Worm (Caenorhabditis elegans): ENCODE data around the gene F52C6.3.

F52C6.3 gene

DNA sequence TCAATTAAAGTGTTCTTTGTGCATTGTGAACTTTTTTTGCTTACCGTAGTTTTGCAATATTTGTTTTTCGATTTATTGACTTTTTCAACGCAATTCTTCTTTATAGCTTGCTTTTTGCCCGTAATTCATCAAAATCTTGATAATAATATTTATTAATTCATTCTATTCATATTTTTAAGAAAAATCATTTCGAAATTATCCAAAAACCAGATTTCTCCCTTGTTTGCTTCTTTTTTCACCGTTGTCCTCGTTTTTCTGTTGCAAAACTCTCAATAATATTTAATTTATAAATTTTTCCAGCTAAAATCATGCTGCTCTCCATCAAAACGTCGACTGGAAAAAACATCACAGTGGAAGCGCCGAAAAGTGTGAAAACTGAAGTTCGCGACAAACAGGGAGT is at the start of gene F52C6.3:
TSS of gene F52C6.3 (plus strand) at position 301 of the 400 bp plus-strand sequence.
- no peak for TF ChIP-seq snpc-4 (tag; optimal IDR thresholded peaks at IDR 0.05)
- TF ChIP-seq dsc-1 (tag; optimal IDR thresholded peaks at IDR 0.05): no peak
- TF ChIP-seq jun-1 (tag; optimal IDR thresholded peaks at IDR 0.05): no peak
- TF ChIP-seq ceh-90 (tag; optimal IDR thresholded peaks at IDR 0.05): no peak
- no peak for TF ChIP-seq nhr-20 (tag; optimal IDR thresholded peaks at IDR 0.05)
- no peak for TF ChIP-seq ceh-63 (GFP tag; optimal IDR thresholded peaks at IDR 0.05)

DNA sequence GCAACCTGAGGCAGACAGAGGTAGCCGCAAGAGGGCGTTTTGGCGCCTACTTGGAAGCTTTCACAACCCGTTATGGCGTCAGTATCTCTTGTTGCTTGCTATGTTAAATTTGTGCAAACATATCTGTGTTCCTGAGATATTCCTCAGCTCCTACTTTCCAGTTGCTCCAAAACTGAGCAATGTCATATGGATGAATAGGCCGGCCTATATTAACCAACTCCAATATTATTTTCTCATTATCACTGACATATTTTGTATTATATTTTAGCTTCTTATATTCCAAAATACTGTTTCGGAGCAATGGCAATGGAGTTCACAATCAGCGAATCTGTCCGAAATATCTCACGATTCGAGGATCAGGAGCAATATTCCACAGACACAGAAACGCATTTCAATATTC is 48.9 kb upstream of the F52C6.3 start, which contains the start of gene math-13:
TSS of gene math-13 (plus strand) at position 301 of the 400 bp plus-strand sequence.
- TF ChIP-seq sox-4 (tag; optimal IDR thresholded peaks at IDR 0.05) (no peak), aly-2 (tag; optimal IDR thresholded peaks at IDR 0.05) (no peak), lin-15B (tag; optimal IDR thresholded peaks at IDR 0.05) (no peak), skn-1 (tag; optimal IDR thresholded peaks at IDR 0.05) (no peak), rnt-1 (tag; optimal IDR thresholded peaks at IDR 0.05) (no peak)

DNA sequence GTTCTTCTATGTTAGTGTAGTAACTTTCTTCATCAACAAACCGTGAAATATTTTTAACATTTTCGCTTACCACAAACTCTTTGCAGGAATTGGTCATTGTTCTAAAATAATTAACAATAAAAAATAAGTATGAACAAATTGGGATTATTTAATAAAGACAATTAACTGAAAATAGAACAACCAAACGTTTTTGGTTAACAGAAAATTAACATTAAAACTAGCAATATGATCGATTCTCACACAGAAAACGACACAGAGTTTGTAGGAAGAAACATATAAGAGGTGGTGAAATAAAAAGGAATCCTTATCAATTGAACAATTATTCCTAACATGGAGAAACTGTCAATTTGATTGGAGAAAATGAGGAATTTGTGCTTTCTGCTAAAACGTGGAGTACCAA is 45.9 kb upstream of the F52C6.3 start, which contains the start of gene math-16:
TSS of gene math-16 (minus strand) at position 101 of the 400 bp plus-strand sequence.
- no peak for TF ChIP-seq alr-1 (tag; optimal IDR thresholded peaks at IDR 0.05; ENCODE audit: borderline replicate concordance)
- TF ChIP-seq mef-2 (tag; optimal IDR thresholded peaks at IDR 0.05): no peak
- TF ChIP-seq xbp-1 (tag; optimal IDR thresholded peaks at IDR 0.05): no peak
- no peak for TF ChIP-seq snu-23 (GFP tag; optimal IDR thresholded peaks at IDR 0.05)
- TF ChIP-seq fos-1 (tag; optimal IDR thresholded peaks at IDR 0.05): no peak
- no peak for TF ChIP-seq pag-3 (tag; optimal IDR thresholded peaks at IDR 0.05; ENCODE audit: borderline replicate concordance, insufficient read depth)
- no peak for TF ChIP-seq grh-1 (GFP tag; IDR thresholded peaks at IDR 0.05)
- no peak for TF ChIP-seq C34B4.2 (tag; optimal IDR thresholded peaks at IDR 0.05)
- TF ChIP-seq irx-1 (tag; optimal IDR thresholded peaks at IDR 0.05): no peak
- TF ChIP-seq lin-13 (GFP tag; optimal IDR thresholded peaks at IDR 0.05): no peak
- no peak for TF ChIP-seq ama-1 (optimal IDR thresholded peaks at IDR 0.05)
- TF ChIP-seq nhr-237 (tag; optimal IDR thresholded peaks at IDR 0.05): no peak
- TF ChIP-seq nhr-76 (tag; optimal IDR thresholded peaks at IDR 0.05): no peak
- no peak for TF ChIP-seq lin-35 (GFP tag; optimal IDR thresholded peaks at IDR 0.05)
- TF ChIP-seq lir-3 (tag; optimal IDR thresholded peaks at IDR 0.05; ENCODE audit: poor library complexity): no peak
- no peak for TF ChIP-seq aly-2 (tag; optimal IDR thresholded peaks at IDR 0.05)
- no peak for TF ChIP-seq nhr-84 (tag; optimal IDR thresholded peaks at IDR 0.05)

DNA sequence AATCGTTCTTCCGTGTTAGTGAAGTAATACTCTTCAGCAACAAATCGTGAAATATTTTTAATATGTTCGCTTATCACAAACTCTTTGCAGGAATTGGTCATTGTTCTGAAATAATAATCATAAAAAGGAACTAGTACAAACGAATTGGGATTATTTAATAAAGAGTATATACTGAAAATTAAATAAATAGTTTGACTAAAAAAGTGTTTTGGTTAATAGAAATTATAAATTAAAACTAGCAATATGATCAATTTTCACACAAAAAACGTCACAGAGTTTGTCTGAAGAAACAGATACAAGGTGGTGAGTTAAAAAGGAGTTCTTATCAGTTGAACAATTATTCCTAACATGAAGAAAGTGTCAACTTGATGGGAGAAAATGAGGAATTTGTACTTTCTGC is 41.9 kb upstream of the F52C6.3 start, which contains the start of gene math-5:
TSS of gene math-5 (minus strand) at position 101 of the 400 bp plus-strand sequence.
- TF ChIP-seq dsc-1 (tag; optimal IDR thresholded peaks at IDR 0.05): no peak
- TF ChIP-seq nhr-71 (tag; optimal IDR thresholded peaks at IDR 0.05): no peak
- TF ChIP-seq C34B4.2 (tag; optimal IDR thresholded peaks at IDR 0.05): no peak
- no peak for TF ChIP-seq alr-1 (tag; optimal IDR thresholded peaks at IDR 0.05; ENCODE audit: borderline replicate concordance)
- TF ChIP-seq snu-23 (GFP tag; optimal IDR thresholded peaks at IDR 0.05): no peak
- no peak for TF ChIP-seq tlp-1 (tag; optimal IDR thresholded peaks at IDR 0.05)
- TF ChIP-seq fkh-8 (tag; optimal IDR thresholded peaks at IDR 0.05): no peak
- TF ChIP-seq mef-2 (tag; optimal IDR thresholded peaks at IDR 0.05): no peak
- TF ChIP-seq lin-35 (GFP tag; optimal IDR thresholded peaks at IDR 0.05): no peak
- no peak for TF ChIP-seq F16B12.6 (tag; optimal IDR thresholded peaks at IDR 0.05)
- TF ChIP-seq egl-13 (tag; optimal IDR thresholded peaks at IDR 0.05): no peak
- no peak for TF ChIP-seq elt-2 (tag; optimal IDR thresholded peaks at IDR 0.05)
- no peak for TF ChIP-seq hpl-2 (GFP tag; optimal IDR thresholded peaks at IDR 0.05)
- no peak for TF ChIP-seq xbp-1 (tag; optimal IDR thresholded peaks at IDR 0.05)
- TF ChIP-seq ceh-8 (GFP tag; optimal IDR thresholded peaks at IDR 0.05): no peak
- no peak for TF ChIP-seq nhr-12 (tag; optimal IDR thresholded peaks at IDR 0.05)
- no peak for TF ChIP-seq unc-130 (tag; optimal IDR thresholded peaks at IDR 0.05)
